Worm (Caenorhabditis elegans) whole organism, L3 larva: Measurements from ENCODE around the gene madf-3.

Experiments used
- aly-2 ChIP-seq: fragments of 150-350 bp; optimal IDR thresholded peaks from 2 replicates; lab custom pipeline; 2014; ENCODE audit warnings: missing biosample characterization, missing genetic modification characterization
- ceh-16 ChIP-seq: sonication (generic microtip); optimal IDR thresholded peaks from 2 replicates; lab custom pipeline; 2017; ENCODE audit warnings: missing biosample characterization, missing genetic modification characterization
- ceh-28 ChIP-seq: fragments of 150-350 bp; optimal IDR thresholded peaks from 2 replicates; lab custom pipeline; 2014; ENCODE audit warnings: missing biosample characterization, missing genetic modification reagents, missing genetic modification characterization
- ceh-9 ChIP-seq: sonication (generic microtip); optimal IDR thresholded peaks from 2 replicates; lab custom pipeline; 2018; ENCODE audit warnings: missing biosample characterization, missing genetic modification characterization
- daf-12 ChIP-seq: fragments of 150-350 bp; optimal IDR thresholded peaks from 2 replicates; lab custom pipeline; 2014; ENCODE audit warnings: missing biosample characterization, missing genetic modification reagents, missing genetic modification characterization
- elt-1 ChIP-seq: fragments of 150-350 bp; optimal IDR thresholded peaks from 2 replicates; lab custom pipeline; 2014; ENCODE audit warnings: missing biosample characterization, missing genetic modification characterization
- elt-2 ChIP-seq: sonication (generic microtip); optimal IDR thresholded peaks from 2 replicates; lab custom pipeline; 2016; ENCODE audit warnings: missing genetic modification reagents, mild to moderate bottlenecking, missing genetic modification characterization, missing compliant biosample characterization
- eor-1 ChIP-seq, 2 experiments: fragments of 150-350 bp; optimal IDR thresholded peaks; 2 replicates each; lab custom pipeline; 2014 to 2018; ENCODE audit warnings: missing biosample characterization in 2 of 2, missing genetic modification characterization in 2 of 2
- fkh-10 ChIP-seq: sonication (generic microtip); optimal IDR thresholded peaks from 2 replicates; lab custom pipeline; 2017; ENCODE audit warnings: missing biosample characterization, missing genetic modification reagents, missing genetic modification characterization
- fos-1 ChIP-seq: fragments of 150-350 bp; optimal IDR thresholded peaks from 2 replicates; lab custom pipeline; 2014; ENCODE audit warnings: missing biosample characterization, missing genetic modification characterization
- lin-15B ChIP-seq: fragments of 150-350 bp; optimal IDR thresholded peaks from 2 replicates; lab custom pipeline; 2014; ENCODE audit warnings: missing biosample characterization, missing genetic modification characterization
- lin-39 ChIP-seq: fragments of 150-350 bp; optimal IDR thresholded peaks from 2 replicates; lab custom pipeline; 2018; ENCODE audit warnings: missing biosample characterization, missing genetic modification reagents, missing genetic modification characterization
- lsy-12 ChIP-seq: sonication (generic microtip); optimal IDR thresholded peaks from 2 replicates; lab custom pipeline; 2016; ENCODE audit warnings: mild to moderate bottlenecking, missing genetic modification characterization, missing compliant biosample characterization
- mdl-1 ChIP-seq: fragments of 150-350 bp; optimal IDR thresholded peaks from 2 replicates; lab custom pipeline; 2014; ENCODE audit warnings: missing biosample characterization, missing genetic modification characterization
- mml-1 ChIP-seq: fragments of 150-350 bp; sonication (generic microtip); optimal IDR thresholded peaks from 3 replicates; lab custom pipeline; 2014; ENCODE audit warnings: missing biosample characterization, missing genetic modification characterization
- nfya-1 ChIP-seq: sonication (generic microtip); optimal IDR thresholded peaks from 2 replicates; lab custom pipeline; 2017; ENCODE audit warnings: missing genetic modification characterization, mild to moderate bottlenecking, missing compliant biosample characterization, antibody characterized with exemption, moderate library complexity; ENCODE audit not compliant: insufficient read depth
- nhr-23 ChIP-seq: fragments of 150-350 bp; optimal IDR thresholded peaks from 2 replicates; lab custom pipeline; 2014; ENCODE audit warnings: missing biosample characterization, missing genetic modification reagents, missing genetic modification characterization
- nhr-237 ChIP-seq: fragments of 150-350 bp; optimal IDR thresholded peaks from 2 replicates; lab custom pipeline; 2014; ENCODE audit warnings: missing biosample characterization, missing genetic modification characterization
- nhr-25 ChIP-seq: sonication (generic microtip); optimal IDR thresholded peaks from 2 replicates; lab custom pipeline; 2017; ENCODE audit warnings: missing biosample characterization, missing genetic modification characterization
- nhr-28 ChIP-seq: fragments of 150-350 bp; optimal IDR thresholded peaks from 2 replicates; lab custom pipeline; 2014; ENCODE audit warnings: missing biosample characterization, missing genetic modification characterization
- nhr-67 ChIP-seq: fragments of 150-350 bp; optimal IDR thresholded peaks from 2 replicates; lab custom pipeline; 2014; ENCODE audit warnings: missing biosample characterization, missing genetic modification characterization
- nhr-76 ChIP-seq: fragments of 150-350 bp; sonication (generic microtip); optimal IDR thresholded peaks from 5 replicates; lab custom pipeline; 2014; ENCODE audit warnings: missing biosample characterization, missing genetic modification characterization
- nhr-77 ChIP-seq: fragments of 150-350 bp; optimal IDR thresholded peaks from 2 replicates; lab custom pipeline; 2014; ENCODE audit warnings: missing biosample characterization, missing genetic modification characterization
- pha-4 ChIP-seq: fragments of 150-350 bp; optimal IDR thresholded peaks from 2 replicates; lab custom pipeline; 2014; ENCODE audit warnings: missing biosample characterization, missing genetic modification reagents, missing genetic modification characterization
- pqm-1 ChIP-seq: fragments of 150-350 bp; optimal IDR thresholded peaks from 2 replicates; lab custom pipeline; 2017; ENCODE audit warnings: missing biosample characterization, missing genetic modification characterization, inconsistent platforms
- skn-1 ChIP-seq: fragments of 150-350 bp; optimal IDR thresholded peaks from 2 replicates; lab custom pipeline; 2014; ENCODE audit warnings: missing biosample characterization, missing genetic modification characterization
- snpc-4 ChIP-seq: fragments of 150-350 bp; optimal IDR thresholded peaks from 2 replicates; lab custom pipeline; 2014; ENCODE audit warnings: missing biosample characterization, missing genetic modification characterization
- tbx-2 ChIP-seq: sonication (generic microtip); optimal IDR thresholded peaks from 2 replicates; lab custom pipeline; 2016; ENCODE audit warnings: mild to moderate bottlenecking, missing genetic modification characterization, missing compliant biosample characterization
- unc-39 ChIP-seq: sonication (generic microtip); optimal IDR thresholded peaks from 4 replicates; lab custom pipeline; 2017; ENCODE audit warnings: missing biosample characterization, missing genetic modification characterization
- unc-62 ChIP-seq: fragments of 150-350 bp; sonication (generic microtip); optimal IDR thresholded peaks from 4 replicates; lab custom pipeline; 2014; ENCODE audit warnings: missing biosample characterization, missing genetic modification reagents, missing genetic modification characterization
- zag-1 ChIP-seq: fragments of 150-350 bp; optimal IDR thresholded peaks from 2 replicates; lab custom pipeline; 2014; ENCODE audit warnings: missing biosample characterization, missing genetic modification characterization
- ztf-11 ChIP-seq: fragments of 150-350 bp; optimal IDR thresholded peaks from 2 replicates; lab custom pipeline; 2014; ENCODE audit warnings: missing biosample characterization, missing genetic modification characterization
- ztf-4 ChIP-seq: fragments of 150-350 bp; optimal IDR thresholded peaks from 2 replicates; lab custom pipeline; 2014; ENCODE audit warnings: missing biosample characterization, missing genetic modification characterization

Gene madf-3

ce11 chrII:4334448-4334847, at the start of gene madf-3:
madf-3 (plus strand) TSS chrII:4334748.
- TF ChIP-seq daf-12 (tag; lab: Kevin White, UChicago), result no peak
- TF ChIP-seq unc-62 (GFP tag; lab: Kevin White, UChicago), result no peak
- TF ChIP-seq snpc-4 (tag; lab: Kevin White, UChicago), result no peak
- TF ChIP-seq ztf-4 (tag; lab: Kevin White, UChicago), result no peak
- TF ChIP-seq lin-39 (tag; lab: Kevin White, UChicago), result no peak
- no peak for TF ChIP-seq nhr-25
- no peak for TF ChIP-seq unc-39 (tag; lab: Kevin White, UChicago)
- TF ChIP-seq nhr-76, result no peak
- TF ChIP-seq ceh-28 (tag; lab: Kevin White, UChicago), result no peak
- no peak for TF ChIP-seq eor-1 (tag; optimal IDR thresholded peaks at IDR 0.05; lab: Kevin White, UChicago)
- no peak for TF ChIP-seq lsy-12 (tag; lab: Kevin White, UChicago)
- no peak for TF ChIP-seq mml-1 (tag; lab: Kevin White, UChicago)
- no peak for TF ChIP-seq skn-1 (tag; lab: Kevin White, UChicago)
- TF ChIP-seq ztf-11 (tag; lab: Kevin White, UChicago), result no peak
- TF ChIP-seq fos-1 (tag; lab: Kevin White, UChicago), result no peak
- TF ChIP-seq mdl-1 (tag; lab: Kevin White, UChicago), result no peak

- TF ChIP-seq ceh-16 (no peak), nfya-1 (peak; percentile 89)
Observed at ce11 chrII:4286921-4287320, 47.6 kb upstream of the madf-3 start.

- no peak for TF ChIP-seq pqm-1 (tag; lab: Kevin White, UChicago)
- no peak for TF ChIP-seq elt-2 (tag; lab: Kevin White, UChicago)
- TF ChIP-seq ztf-4 (tag; lab: Kevin White, UChicago), result no peak
- TF ChIP-seq nhr-77, result no peak
- no peak for TF ChIP-seq nhr-28
- TF ChIP-seq nhr-237 (tag; lab: Kevin White, UChicago), result no peak
- no peak for TF ChIP-seq skn-1 (tag; lab: Kevin White, UChicago)
- no peak for TF ChIP-seq lsy-12 (tag; lab: Kevin White, UChicago)
- no peak for TF ChIP-seq nhr-76
- no peak for TF ChIP-seq nfya-1
Observed at ce11 chrII:4288111-4288510, 46.4 kb upstream of the madf-3 start, which contains the start of gene C01F1.6. C01F1.6 (minus strand) TSS chrII:4288211.

- no peak for TF ChIP-seq unc-39 (tag; lab: Kevin White, UChicago)
- TF ChIP-seq elt-2 (tag; lab: Kevin White, UChicago), result peak; percentile 48
- peak; percentile 24 for TF ChIP-seq elt-1 (tag; lab: Kevin White, UChicago)
- TF ChIP-seq pqm-1 (tag; lab: Kevin White, UChicago), result peak; percentile 43
- TF ChIP-seq, all 47 proteins: peak for 3
Observed at ce11 chrII:4288572-4288971, 46.0 kb upstream of the madf-3 start.

- TF ChIP-seq eor-1 (tag; optimal IDR thresholded peaks at IDR 0.05; lab: Kevin White, UChicago), result no peak
- TF ChIP-seq lin-15B (tag; lab: Kevin White, UChicago), result no peak
- TF ChIP-seq nhr-67 (tag; lab: Kevin White, UChicago), result no peak
- no peak for TF ChIP-seq tbx-2
- no peak for TF ChIP-seq zag-1 (tag; lab: Kevin White, UChicago)
- peak; percentile 37 for TF ChIP-seq fkh-10 (GFP tag; lab: Kevin White, UChicago)
- TF ChIP-seq elt-1 (tag; lab: Kevin White, UChicago), result no peak
Observed at ce11 chrII:4291799-4292198, 42.7 kb upstream of the madf-3 start.

ce11 chrII:4293027-4293522, 41.5 kb upstream of the madf-3 start:
- peak; percentile 36 for TF ChIP-seq pha-4 (tag; lab: Kevin White, UChicago)
- no peak for TF ChIP-seq aly-2 (tag; lab: Kevin White, UChicago)

- TF ChIP-seq lin-15B (tag; lab: Kevin White, UChicago) (no peak), mml-1 (tag; lab: Kevin White, UChicago) (no peak), ceh-16 (no peak), nhr-23 (peak; percentile 70), ceh-28 (tag; lab: Kevin White, UChicago) (no peak), elt-1 (tag; lab: Kevin White, UChicago) (peak; percentile 84), ceh-9 (tag; lab: Kevin White, UChicago) (no peak)
Observed at ce11 chrII:4294189-4294588, 40.4 kb upstream of the madf-3 start.
